Fruit fly (Drosophila melanogaster) whole organism, embryonic: ENCODE results near the gene RPA3.

Experiments
- C15 ChIP-seq: fragments of 200-800 bp; sonication (Bioruptor generic); IDR thresholded peaks from 3 replicates; pipeline ENCODE4 v1.3.6; 2022; ENCODE audit warnings: missing biosample characterization, missing genetic modification characterization
- CG11456 ChIP-seq: fragments of 200-800 bp; sonication (Bioruptor generic); IDR thresholded peaks from 3 replicates; pipeline ENCODE4 v1.3.6; 2022; ENCODE audit warnings: missing biosample characterization, missing genetic modification characterization
- CG12236 ChIP-seq: fragments of 200-800 bp; sonication (Bioruptor generic); optimal IDR thresholded peaks from 2 replicates; lab custom pipeline; 2016; ENCODE audit warnings: missing biosample characterization, missing genetic modification characterization
- CG12744 ChIP-seq: fragments of 200-800 bp; sonication (Bioruptor generic); optimal IDR thresholded peaks from 2 replicates; lab custom pipeline; 2016; ENCODE audit warnings: missing biosample characterization, missing genetic modification characterization
- CG13424 ChIP-seq: fragments of 200-800 bp; sonication (Bioruptor generic); optimal IDR thresholded peaks from 2 replicates; lab custom pipeline; 2019; ENCODE audit warnings: missing biosample characterization, mild to moderate bottlenecking, missing genetic modification characterization, moderate library complexity
- CG13894 ChIP-seq: fragments of 200-800 bp; sonication (Bioruptor generic); optimal IDR thresholded peaks from 3 replicates; lab custom pipeline; 2018; ENCODE audit warnings: missing biosample characterization, mild to moderate bottlenecking, missing genetic modification characterization, moderate library complexity
- CG14667 ChIP-seq: fragments of 200-800 bp; sonication (Bioruptor generic); IDR thresholded peaks from 2 replicates; pipeline ENCODE4 v1.3.6; 2022; ENCODE audit warnings: missing biosample characterization, missing genetic modification characterization
- CG14965 ChIP-seq: fragments of 200-800 bp; sonication (Bioruptor generic); optimal IDR thresholded peaks from 2 replicates; lab custom pipeline; 2016; ENCODE audit warnings: missing biosample characterization, missing genetic modification characterization, borderline replicate concordance
- CG15073 ChIP-seq: fragments of 200-800 bp; sonication (Bioruptor generic); optimal IDR thresholded peaks from 2 replicates; lab custom pipeline; 2016; ENCODE audit warnings: missing biosample characterization, missing genetic modification characterization
- CG17359 ChIP-seq: fragments of 200-800 bp; sonication (Bioruptor generic); optimal IDR thresholded peaks from 3 replicates; lab custom pipeline; 2018; ENCODE audit warnings: missing biosample characterization, mild to moderate bottlenecking, missing genetic modification characterization, moderate library complexity
- CG1832 ChIP-seq: fragments of 200-800 bp; sonication (Bioruptor generic); optimal IDR thresholded peaks from 2 replicates; lab custom pipeline; 2017; ENCODE audit warnings: missing biosample characterization, mild to moderate bottlenecking, missing genetic modification characterization, inconsistent platforms
- CG2889 ChIP-seq: fragments of 200-800 bp; sonication (Bioruptor generic); IDR thresholded peaks from 3 replicates; pipeline ENCODE4 v1.3.6; 2022; ENCODE audit warnings: missing biosample characterization, missing genetic modification characterization
- CG30431 ChIP-seq: fragments of 200-800 bp; sonication (Bioruptor generic); optimal IDR thresholded peaks from 2 replicates; lab custom pipeline; 2017; ENCODE audit warnings: missing biosample characterization, missing genetic modification characterization
- CG32532 ChIP-seq: fragments of 200-800 bp; sonication (Bioruptor generic); IDR thresholded peaks from 2 replicates; pipeline ENCODE4 v1.3.6; 2022; ENCODE audit warnings: missing biosample characterization, missing genetic modification characterization
- CG34422 ChIP-seq: fragments of 200-800 bp; sonication (Bioruptor generic); IDR thresholded peaks from 3 replicates; pipeline ENCODE4 v1.3.6; 2022; ENCODE audit warnings: missing biosample characterization, missing genetic modification characterization
- CG4282 ChIP-seq: fragments of 200-800 bp; sonication (Bioruptor generic); optimal IDR thresholded peaks from 2 replicates; lab custom pipeline; 2016; ENCODE audit warnings: missing biosample characterization, missing genetic modification characterization
- CG6765 ChIP-seq: fragments of 200-800 bp; sonication (Bioruptor generic); optimal IDR thresholded peaks from 3 replicates; lab custom pipeline; 2017; ENCODE audit warnings: missing biosample characterization, mild to moderate bottlenecking, missing genetic modification characterization
- CG7271 ChIP-seq: fragments of 200-800 bp; sonication (Bioruptor generic); optimal IDR thresholded peaks from 2 replicates; lab custom pipeline; 2018; ENCODE audit warnings: missing biosample characterization, mild to moderate bottlenecking, missing genetic modification characterization, moderate library complexity
- CG8765 ChIP-seq: fragments of 200-800 bp; sonication (Bioruptor generic); IDR thresholded peaks from 2 replicates; pipeline ENCODE4 v1.3.6; 2022; ENCODE audit warnings: missing biosample characterization, missing genetic modification characterization
- CG9817 ChIP-seq: fragments of 200-800 bp; sonication (Bioruptor generic); optimal IDR thresholded peaks from 2 replicates; lab custom pipeline; 2018; ENCODE audit warnings: missing biosample characterization, mild to moderate bottlenecking, missing genetic modification characterization, moderate library complexity
- Dfd ChIP-seq, 2 experiments: fragments of >200 bp; optimal IDR thresholded peaks; 2 replicates each; lab custom pipeline; 2017; ENCODE audit warnings: missing biosample characterization in 2 of 2, missing genetic modification characterization in 2 of 2
- Doc2 ChIP-seq: fragments of 200-800 bp; sonication (Bioruptor generic); IDR thresholded peaks from 2 replicates; pipeline ENCODE4 v1.3.6; 2022; ENCODE audit warnings: missing biosample characterization, missing genetic modification characterization
- Doc3 ChIP-seq: fragments of 200-800 bp; sonication (Bioruptor generic); IDR thresholded peaks from 3 replicates; pipeline ENCODE4 v1.3.6; 2022; ENCODE audit warnings: missing biosample characterization, missing genetic modification characterization; ENCODE audit not compliant: partially characterized antibody
- H2.0 ChIP-seq: fragments of 200-800 bp; sonication (Bioruptor generic); IDR thresholded peaks from 2 replicates; pipeline ENCODE4 v1.3.6; 2022; ENCODE audit warnings: missing biosample characterization, missing genetic modification characterization
- Hmr ChIP-seq: fragments of 200-800 bp; sonication (Bioruptor generic); optimal IDR thresholded peaks from 3 replicates; lab custom pipeline; 2017; ENCODE audit warnings: mild to moderate bottlenecking, missing biosample characterization, missing genetic modification reagents, missing genetic modification characterization
- Kr ChIP-seq: fragments of 200-800 bp; sonication (Bioruptor generic); optimal IDR thresholded peaks from 2 replicates; lab custom pipeline; 2017; ENCODE audit warnings: missing biosample characterization, mild to moderate bottlenecking, missing genetic modification characterization
- NFAT ChIP-seq: fragments of 200-800 bp; sonication (Bioruptor generic); IDR thresholded peaks from 2 replicates; pipeline ENCODE4 v1.3.6; 2022; ENCODE audit warnings: missing biosample characterization, missing genetic modification characterization
- PHDP ChIP-seq: fragments of 200-800 bp; sonication (Bioruptor generic); optimal IDR thresholded peaks from 3 replicates; lab custom pipeline; 2018; ENCODE audit warnings: missing biosample characterization, mild to moderate bottlenecking, missing genetic modification characterization, moderate library complexity
- Ravus ChIP-seq: fragments of 200-800 bp; sonication (Bioruptor generic); IDR thresholded peaks from 2 replicates; pipeline ENCODE4 v1.3.6; 2022; ENCODE audit warnings: missing biosample characterization, missing genetic modification characterization
- Sox102F ChIP-seq: fragments of 200-800 bp; sonication (Bioruptor generic); optimal IDR thresholded peaks from 2 replicates; lab custom pipeline; 2018; ENCODE audit warnings: missing biosample characterization, mild to moderate bottlenecking, missing genetic modification characterization, moderate library complexity
- ara ChIP-seq: fragments of 200-800 bp; sonication (Bioruptor generic); IDR thresholded peaks from 2 replicates; pipeline ENCODE4 v1.3.6; 2022; ENCODE audit warnings: missing biosample characterization, missing genetic modification characterization
- az2 ChIP-seq: fragments of 200-800 bp; sonication (Bioruptor generic); optimal IDR thresholded peaks from 3 replicates; lab custom pipeline; 2016; ENCODE audit warnings: missing biosample characterization, missing genetic modification characterization
- croc ChIP-seq: fragments of 200-800 bp; sonication (Bioruptor generic); conservative IDR thresholded peaks from 3 replicates; pipeline ENCODE4 v1.3.6; 2022; ENCODE audit warnings: missing biosample characterization, missing genetic modification characterization
- danr ChIP-seq: fragments of 200-800 bp; sonication (Bioruptor generic); IDR thresholded peaks from 2 replicates; pipeline ENCODE4 v1.3.6; 2022; ENCODE audit warnings: missing biosample characterization, missing genetic modification characterization
- dysf ChIP-seq: fragments of 200-800 bp; sonication (Bioruptor generic); IDR thresholded peaks from 3 replicates; pipeline ENCODE4 v1.3.6; 2022; ENCODE audit warnings: missing biosample characterization, missing genetic modification characterization
- gfzf ChIP-seq: fragments of 200-800 bp; sonication (Bioruptor generic); optimal IDR thresholded peaks from 2 replicates; lab custom pipeline; 2016; ENCODE audit warnings: missing biosample characterization, mild to moderate bottlenecking, missing genetic modification characterization, moderate library complexity
- gro ChIP-seq: fragments of 200-800 bp; sonication (Bioruptor generic); optimal IDR thresholded peaks from 2 replicates; lab custom pipeline; 2016; ENCODE audit warnings: missing biosample characterization, missing genetic modification characterization
- hth ChIP-seq: fragments of >200 bp; optimal IDR thresholded peaks from 2 replicates; lab custom pipeline; 2017; ENCODE audit warnings: inconsistent platforms
- insv ChIP-seq, 2 experiments: fragments of 200-800 bp; sonication (Bioruptor generic); optimal IDR thresholded peaks; 3 replicates each; lab custom pipeline; 2016 to 2018; ENCODE audit warnings: missing biosample characterization in 2 of 2, missing genetic modification characterization in 2 of 2
- lilli ChIP-seq: fragments of 200-800 bp; sonication (Bioruptor generic); optimal IDR thresholded peaks from 3 replicates; lab custom pipeline; 2016; ENCODE audit warnings: missing biosample characterization, missing genetic modification characterization
- nerfin-1 ChIP-seq: fragments of 200-800 bp; sonication (Bioruptor generic); optimal IDR thresholded peaks from 3 replicates; lab custom pipeline; 2019; ENCODE audit warnings: missing biosample characterization, mild to moderate bottlenecking, missing genetic modification characterization, moderate library complexity
- org-1 ChIP-seq: fragments of 200-800 bp; sonication (Bioruptor generic); optimal IDR thresholded peaks from 2 replicates; lab custom pipeline; 2017; ENCODE audit warnings: missing biosample characterization, missing genetic modification characterization
- pho ChIP-seq: fragments of 200-800 bp; sonication (Bioruptor generic); optimal IDR thresholded peaks from 2 replicates; lab custom pipeline; 2016; ENCODE audit warnings: missing biosample characterization, missing genetic modification characterization
- psq ChIP-seq: fragments of 200-800 bp; sonication (Bioruptor generic); optimal IDR thresholded peaks from 2 replicates; lab custom pipeline; 2017; ENCODE audit warnings: missing biosample characterization, missing genetic modification characterization
- ro ChIP-seq: fragments of 200-800 bp; sonication (Bioruptor generic); IDR thresholded peaks from 2 replicates; pipeline ENCODE4 v1.3.6; 2022; ENCODE audit warnings: missing biosample characterization, missing genetic modification characterization
- sisA ChIP-seq: fragments of 200-800 bp; sonication (Bioruptor generic); IDR thresholded peaks from 2 replicates; pipeline ENCODE4 v1.3.6; 2022; ENCODE audit warnings: missing biosample characterization, missing genetic modification characterization
- sr ChIP-seq: fragments of 200-800 bp; sonication (Bioruptor generic); IDR thresholded peaks from 3 replicates; pipeline ENCODE4 v1.3.6; 2022; ENCODE audit warnings: missing biosample characterization, missing genetic modification characterization
- tgo ChIP-seq: fragments of 200-800 bp; sonication (Bioruptor generic); IDR thresholded peaks from 3 replicates; pipeline ENCODE4 v1.3.6; 2022; ENCODE audit warnings: missing biosample characterization, missing genetic modification characterization
- usp ChIP-seq: fragments of >200 bp; optimal IDR thresholded peaks from 2 replicates; lab custom pipeline; 2017; ENCODE audit warnings: missing biosample characterization, missing genetic modification characterization
- vfl ChIP-seq: fragments of 200-800 bp; sonication (Bioruptor generic); optimal IDR thresholded peaks from 2 replicates; lab custom pipeline; 2016; ENCODE audit warnings: missing biosample characterization, missing genetic modification characterization
- vvl ChIP-seq: fragments of 200-800 bp; sonication (Bioruptor generic); IDR thresholded peaks from 2 replicates; pipeline ENCODE4 v1.3.6; 2022; ENCODE audit warnings: missing biosample characterization, missing genetic modification characterization

RPA3 gene

DNA sequence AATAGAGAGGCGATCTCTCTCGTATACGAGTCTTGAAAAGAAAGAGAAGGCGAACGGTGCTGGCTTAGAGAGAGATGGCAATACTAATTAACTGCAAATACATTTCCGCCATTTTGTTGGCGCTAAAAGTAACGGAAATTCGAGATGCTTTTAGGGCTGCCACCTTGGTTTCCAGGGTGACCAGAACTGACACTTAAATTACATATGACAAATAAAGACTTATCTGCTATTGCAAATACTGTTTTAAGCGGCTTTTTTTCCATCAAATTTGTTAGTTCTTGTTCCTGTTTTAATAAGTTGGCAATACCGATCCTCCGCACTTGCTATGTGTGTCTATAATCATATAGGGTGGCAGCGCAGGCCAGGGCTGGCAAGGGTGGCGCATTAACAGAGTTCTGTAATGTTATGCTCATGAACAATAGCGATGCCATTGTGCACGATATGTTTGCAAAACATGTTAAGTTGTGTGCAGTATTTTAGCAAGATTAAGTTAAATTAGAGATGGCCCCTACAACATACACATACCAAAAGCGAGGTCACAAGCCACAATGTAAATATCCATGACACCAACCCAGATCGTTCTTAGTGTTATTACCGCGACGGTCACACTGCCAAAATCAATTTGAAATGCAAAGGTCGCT is 35.3 kb downstream of the RPA3 start, which contains the start of gene nod (continued):
- TF ChIP-seq sisA (GFP tag; lab: Robert Waterston, UW) = peak; percentile 66
- TF ChIP-seq ro (GFP tag; lab: Robert Waterston, UW) = no peak
- TF ChIP-seq C15 (GFP tag; lab: Robert Waterston, UW) = no peak
- peak; percentile 53; the same call in 1 of the 2 replicates for TF ChIP-seq CG32532 (GFP tag; lab: Robert Waterston, UW)
- TF ChIP-seq CG11456 = peak; percentile 77; the same call in 2 of the 3 replicates
- no peak for TF ChIP-seq Ravus (GFP tag; lab: Robert Waterston, UW)
- TF ChIP-seq CG12744 (GFP tag; lab: Kevin White, UChicago) = peak; percentile 53
- TF ChIP-seq CG30431 (GFP tag; lab: Kevin White, UChicago) = peak; percentile 35
- TF ChIP-seq H2.0 (GFP tag; lab: Robert Waterston, UW) = peak; percentile 44; the same call in 1 of the 2 replicates
- no peak for TF ChIP-seq CG14667 (GFP tag; lab: Robert Waterston, UW)
- peak; percentile 59 for TF ChIP-seq PHDP (tag; lab: Kevin White, UChicago)
- TF ChIP-seq CG9817 (tag; lab: Kevin White, UChicago) = peak; percentile 61
- peak; percentile 61 for TF ChIP-seq az2 (GFP tag; lab: Kevin White, UChicago)
- peak; percentile 78 for TF ChIP-seq gro
- TF ChIP-seq CG2889 = peak; percentile 57; the same call in 2 of the 3 replicates
- TF ChIP-seq org-1 (GFP tag; lab: Kevin White, UChicago) = peak; percentile 60
- peak; percentile 52; the same call in 1 of the 3 replicates for TF ChIP-seq tgo
- peak; percentile 50; the same call in 1 of the 2 replicates for TF ChIP-seq ara (GFP tag; lab: Robert Waterston, UW)
- peak; percentile 66 for TF ChIP-seq CG13894 (tag; lab: Kevin White, UChicago)
- TF ChIP-seq CG34422 (GFP tag; lab: Robert Waterston, UW) = no peak
- no peak for TF ChIP-seq Doc2 (GFP tag; lab: Robert Waterston, UW)
- TF ChIP-seq hth (lab: Kevin White, UChicago) = no peak
- TF ChIP-seq CG6765 (GFP tag; lab: Kevin White, UChicago) = peak; percentile 46
- peak; percentile 92 for TF ChIP-seq gfzf (GFP tag; lab: Kevin White, UChicago)
- no peak for TF ChIP-seq CG14965 (GFP tag; lab: Kevin White, UChicago)
- TF ChIP-seq CG13424 (tag; lab: Kevin White, UChicago) = peak; percentile 44
- TF ChIP-seq Sox102F = peak; percentile 58
- no peak for TF ChIP-seq CG7271 (tag; lab: Kevin White, UChicago)
- peak in 1 of 2 experiments; percentile 22 for TF ChIP-seq insv (GFP tag; optimal IDR thresholded peaks at IDR 0.05; lab: Kevin White, UChicago)
- no peak for TF ChIP-seq CG4282 (GFP tag; lab: Kevin White, UChicago)
- TF ChIP-seq Dfd (GFP tag; optimal IDR thresholded peaks at IDR 0.05; lab: Kevin White, UChicago) = no peak
- no peak for TF ChIP-seq Kr (GFP tag; lab: Kevin White, UChicago)
- peak; percentile 69 for TF ChIP-seq CG17359
- peak; percentile 62 for TF ChIP-seq pho (GFP tag; lab: Kevin White, UChicago)
- peak; percentile 86 for TF ChIP-seq Hmr
- TF ChIP-seq vfl (GFP tag; lab: Kevin White, UChicago) = peak; percentile 17
- no peak for TF ChIP-seq sr
- TF ChIP-seq NFAT = peak; percentile 43; the same call in 1 of the 2 replicates
- no peak for TF ChIP-seq usp (GFP tag; lab: Kevin White, UChicago)
- peak; percentile 79 for TF ChIP-seq lilli (GFP tag; lab: Kevin White, UChicago)
- TF ChIP-seq croc (GFP tag; lab: Robert Waterston, UW) = no peak; the same call in 2 of the 3 replicates
- TF ChIP-seq psq = no peak
- TF ChIP-seq CG12236 (GFP tag; lab: Kevin White, UChicago) = no peak
- TF ChIP-seq vvl = peak; percentile 57
- peak; percentile 74; the same call in 2 of the 3 replicates for TF ChIP-seq dysf (GFP tag; lab: Robert Waterston, UW)
- peak; percentile 57 for TF ChIP-seq CG1832 (GFP tag; lab: Kevin White, UChicago)
- 0 out of 2 replicates have a peak, but pooled peaks have one; percentile 17 for TF ChIP-seq danr (GFP tag; lab: Robert Waterston, UW)
- TF ChIP-seq nerfin-1 = peak; percentile 72
- no peak for TF ChIP-seq CG8765
- TF ChIP-seq Doc3 (GFP tag; lab: Robert Waterston, UW) = peak; percentile 58; the same call in 2 of the 3 replicates
- no peak for TF ChIP-seq CG15073
